Worm (Caenorhabditis elegans): Measurements from ENCODE around the gene Y37H2A.10.

Y37H2A.10 gene

ce11 chrV:18138695-18139094, at the start of gene Y37H2A.10:
Y37H2A.10 (plus strand) TSS chrV:18138995.
- TF ChIP-seq unc-62 (GFP tag; optimal IDR thresholded peaks at IDR 0.05) = no peak

- no peak for TF ChIP-seq unc-62 (GFP tag; optimal IDR thresholded peaks at IDR 0.05)
These were observed 47.6 kb upstream of the Y37H2A.10 start for ce11 chrV:18091216-18091615.

DNA sequence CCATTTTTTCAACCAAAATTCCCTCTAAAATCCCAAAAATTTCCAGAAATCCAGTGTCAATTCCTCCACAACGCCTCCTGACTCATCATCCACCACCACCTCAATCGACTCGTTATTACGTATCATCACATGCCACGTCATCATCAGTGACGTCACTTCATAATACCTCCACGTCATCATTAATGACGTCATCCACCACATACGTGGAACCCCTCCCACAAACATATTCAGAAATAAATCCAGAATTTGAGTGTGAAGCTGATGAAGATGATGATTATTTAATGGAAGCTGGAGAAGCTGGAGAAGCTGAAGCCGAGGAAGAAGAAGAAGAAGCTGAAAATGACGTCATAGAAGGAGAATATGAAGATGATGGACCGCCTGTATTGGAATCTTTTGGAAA, 44.9 kb upstream of the Y37H2A.10 start:
- no peak for TF ChIP-seq unc-62 (GFP tag; optimal IDR thresholded peaks at IDR 0.05)

DNA sequence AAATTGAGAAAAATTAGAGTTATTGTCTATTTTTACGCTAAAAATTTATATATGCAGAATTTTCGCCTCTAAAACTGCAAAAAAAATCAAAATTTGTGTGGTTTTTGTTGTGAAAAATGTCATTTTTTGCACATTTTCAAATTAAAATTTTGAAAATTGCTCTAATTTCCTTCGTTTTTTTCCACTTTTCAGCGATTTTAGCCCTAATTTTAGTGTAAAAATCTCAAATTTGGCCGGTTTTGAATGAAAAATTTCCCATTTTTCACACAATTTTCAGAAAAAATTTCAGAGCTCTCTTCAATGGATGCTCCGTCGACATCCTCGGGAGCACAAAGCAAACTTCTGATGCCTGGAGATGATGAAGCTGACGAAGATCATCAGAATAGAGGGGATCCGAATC, 40.4 kb upstream of the Y37H2A.10 start, which contains the start of gene par-4:
TSS of gene par-4 (plus strand) at position 301 of the 400 bp plus-strand sequence.
- no peak for TF ChIP-seq unc-62 (GFP tag; optimal IDR thresholded peaks at IDR 0.05)

- no peak for TF ChIP-seq unc-62 (GFP tag; optimal IDR thresholded peaks at IDR 0.05)
These were observed 32.7 kb upstream of the Y37H2A.10 start for ce11 chrV:18106055-18106454.

- TF ChIP-seq unc-62 (GFP tag; optimal IDR thresholded peaks at IDR 0.05) = no peak
These were observed 30.8 kb upstream of the Y37H2A.10 start, which contains the start of gene Y37H2A.1 for ce11 chrV:18107969-18108368. Y37H2A.1 (plus strand) TSS chrV:18108269.

DNA sequence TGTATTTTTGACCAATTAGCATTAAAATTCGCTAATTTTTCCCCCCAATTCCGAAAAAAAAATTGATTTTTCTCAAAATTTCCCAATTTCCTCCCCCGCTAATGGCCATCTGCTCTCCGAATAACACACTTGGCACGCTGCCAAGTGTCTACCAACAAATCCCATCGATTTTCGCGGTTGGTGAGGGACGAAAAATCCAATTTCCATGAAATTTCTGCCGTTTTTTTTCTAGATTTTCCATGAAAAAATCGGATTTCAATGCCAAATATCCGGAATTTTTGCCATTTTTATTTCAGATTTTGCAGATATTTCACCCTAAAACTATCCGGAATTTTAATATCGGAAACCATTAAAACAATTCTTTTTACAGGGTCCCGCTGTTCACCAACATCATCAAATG, 29.3 kb upstream of the Y37H2A.10 start:
- no peak for TF ChIP-seq unc-62 (GFP tag; optimal IDR thresholded peaks at IDR 0.05)

ce11 chrV:18123639-18124038, 15.2 kb upstream of the Y37H2A.10 start, which contains the start of gene fbxa-107:
fbxa-107 (plus strand) TSS chrV:18123939.
- TF ChIP-seq unc-62 (GFP tag; optimal IDR thresholded peaks at IDR 0.05) = no peak

DNA sequence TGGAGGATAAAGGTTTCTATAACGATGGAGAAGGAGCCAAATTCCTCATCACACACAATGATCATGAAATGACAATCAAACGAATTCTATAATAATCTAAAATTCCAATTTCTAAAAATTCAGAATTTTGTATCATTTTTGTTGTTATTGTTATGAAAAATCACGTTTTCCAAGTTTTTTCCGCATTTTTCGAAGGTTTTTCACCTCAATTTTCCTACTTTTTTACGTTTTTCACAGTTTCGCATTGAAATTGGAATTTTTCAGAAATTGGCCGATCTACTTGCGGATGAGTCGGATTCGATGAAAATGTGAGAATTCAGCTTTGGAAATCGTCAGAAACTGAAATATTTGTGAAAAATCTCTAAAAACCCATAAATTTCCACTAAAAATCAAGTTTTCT, 13.7 kb upstream of the Y37H2A.10 start, which contains the start of gene fbxa-210:
TSS of gene fbxa-210 (plus strand) at position 301 of the 400 bp plus-strand sequence.
- TF ChIP-seq unc-62 (GFP tag; optimal IDR thresholded peaks at IDR 0.05) = no peak

- no peak for TF ChIP-seq unc-62 (GFP tag; optimal IDR thresholded peaks at IDR 0.05)
These were observed 11.6 kb upstream of the Y37H2A.10 start, which contains the start of gene fbxa-211 for ce11 chrV:18127192-18127591. fbxa-211 (plus strand) TSS chrV:18127519.

- no peak for TF ChIP-seq unc-62 (GFP tag; optimal IDR thresholded peaks at IDR 0.05)
These were observed 10.2 kb upstream of the Y37H2A.10 start for ce11 chrV:18128545-18128944.

ce11 chrV:18131049-18131448, 7.7 kb upstream of the Y37H2A.10 start, which contains the start of gene Y37H2A.12:
Y37H2A.12 (minus strand) TSS chrV:18131129.
- TF ChIP-seq unc-62 (GFP tag; optimal IDR thresholded peaks at IDR 0.05) = no peak

ce11 chrV:18133177-18133576, 5.6 kb upstream of the Y37H2A.10 start, which contains the start of gene Y37H2A.18:
Y37H2A.18 (minus strand) TSS chrV:18133277.
- no peak for TF ChIP-seq unc-62 (GFP tag; optimal IDR thresholded peaks at IDR 0.05)

DNA sequence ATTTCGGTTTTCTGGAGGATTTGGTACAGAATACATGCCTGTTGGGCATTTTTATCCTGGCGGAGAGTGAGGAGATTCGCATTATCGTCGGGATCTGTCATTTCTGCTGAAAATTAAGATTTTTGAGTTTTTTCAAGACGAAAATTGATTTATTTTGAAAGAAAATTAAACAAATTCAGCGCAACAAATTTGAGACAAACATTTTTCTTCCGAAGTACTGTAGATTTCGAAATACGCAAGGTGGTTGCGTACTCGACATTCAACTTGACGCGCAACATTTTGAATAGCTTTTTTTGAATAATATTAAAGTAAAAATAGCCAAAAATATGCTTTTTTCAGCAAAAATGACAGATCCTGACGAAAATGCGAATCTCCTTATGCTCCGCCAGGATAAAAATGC, 4.4 kb upstream of the Y37H2A.10 start, which contains the start of gene Y37H2A.7:
TSS of gene Y37H2A.7 (minus strand) at position 101 of the 400 bp plus-strand sequence.
- TF ChIP-seq unc-62 (GFP tag; optimal IDR thresholded peaks at IDR 0.05) = no peak

- TF ChIP-seq unc-62 (GFP tag; optimal IDR thresholded peaks at IDR 0.05) = no peak
These were observed 1.1 kb upstream of the Y37H2A.10 start for ce11 chrV:18137679-18138078.

ce11 chrV:18141161-18141560, 2.4 kb downstream of the Y37H2A.10 start, which contains the start of gene Y37H2A.11:
Y37H2A.11 (plus strand) TSS chrV:18141461.
- TF ChIP-seq unc-62 (GFP tag; optimal IDR thresholded peaks at IDR 0.05) = no peak

- no peak for TF ChIP-seq unc-62 (GFP tag; optimal IDR thresholded peaks at IDR 0.05)
These were observed 3.8 kb downstream of the Y37H2A.10 start, which contains the start of gene Y37H2A.13 for ce11 chrV:18142549-18142948. Y37H2A.13 (plus strand) TSS chrV:18142849.

DNA sequence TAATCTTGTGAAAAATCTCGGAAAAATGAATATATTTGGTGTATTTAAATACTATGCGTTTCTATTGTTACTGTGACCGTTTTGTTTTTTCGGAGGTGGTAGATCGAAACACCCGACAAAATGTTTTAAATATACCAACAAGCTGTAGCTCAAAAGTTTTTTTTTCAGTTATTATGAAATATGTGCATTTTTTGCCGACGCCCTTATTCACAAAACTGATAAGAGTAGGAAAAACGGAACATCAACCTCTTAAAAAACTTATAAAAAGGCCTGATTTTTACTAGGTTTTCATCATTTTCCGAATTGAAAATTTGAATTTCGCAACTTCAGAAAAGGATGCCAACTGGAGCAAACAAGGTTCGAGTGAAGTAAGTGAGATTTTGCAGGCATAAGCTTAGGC, 4.7 kb downstream of the Y37H2A.10 start, which contains the start of gene Y37H2A.14:
TSS of gene Y37H2A.14 (plus strand) at position 301 of the 400 bp plus-strand sequence.
- no peak for TF ChIP-seq unc-62 (GFP tag; optimal IDR thresholded peaks at IDR 0.05)
